Worm (Caenorhabditis elegans) whole organism, early embryonic: ENCODE data around the gene C06E1.1.

Experiments
- B0310.2 ChIP-seq: sonication (generic microtip); optimal IDR thresholded peaks from 2 replicates; lab custom pipeline; 2016; ENCODE audit warnings: mild to moderate bottlenecking, missing genetic modification characterization, missing compliant biosample characterization
- F13C5.2 ChIP-seq: sonication (generic microtip); optimal IDR thresholded peaks from 2 replicates; lab custom pipeline; 2017; ENCODE audit warnings: mild to moderate bottlenecking, missing genetic modification characterization, inconsistent platforms, missing compliant biosample characterization
- aly-1 ChIP-seq: sonication (generic microtip); optimal IDR thresholded peaks from 2 replicates; lab custom pipeline; 2016; ENCODE audit warnings: missing genetic modification characterization, missing compliant biosample characterization
- ama-1 ChIP-seq: fragments of 150-350 bp; optimal IDR thresholded peaks from 2 replicates; lab custom pipeline; 2014
- ceh-13 ChIP-seq: fragments of 200-800 bp; sonication (Bioruptor generic); optimal IDR thresholded peaks from 2 replicates; lab custom pipeline; 2018; ENCODE audit warnings: mild to moderate bottlenecking, missing genetic modification characterization, missing compliant biosample characterization
- ceh-36 ChIP-seq: sonication (generic microtip); optimal IDR thresholded peaks from 2 replicates; lab custom pipeline; 2016; ENCODE audit warnings: missing genetic modification characterization, inconsistent platforms, missing compliant biosample characterization
- ets-7 ChIP-seq: sonication (generic microtip); optimal IDR thresholded peaks from 2 replicates; lab custom pipeline; 2016; ENCODE audit warnings: missing genotype, missing genetic modification characterization, missing compliant biosample characterization
- flt-1 ChIP-seq: fragments of 200-800 bp; sonication (Bioruptor generic); IDR thresholded peaks from 2 replicates; pipeline ENCODE4 v1.3.6; 2022; ENCODE audit warnings: missing genetic modification characterization, missing compliant biosample characterization
- hmbx-1 ChIP-seq: sonication (generic microtip); optimal IDR thresholded peaks from 2 replicates; lab custom pipeline; 2016; ENCODE audit warnings: mild to moderate bottlenecking, missing genetic modification characterization, missing compliant biosample characterization
- hmg-4 ChIP-seq: fragments of 200-800 bp; sonication (Bioruptor generic); optimal IDR thresholded peaks from 2 replicates; lab custom pipeline; 2018; ENCODE audit warnings: mild to moderate bottlenecking, missing genetic modification characterization, missing compliant biosample characterization
- hnd-1 ChIP-seq: sonication (generic microtip); optimal IDR thresholded peaks from 2 replicates; lab custom pipeline; 2016; ENCODE audit warnings: missing genetic modification characterization, missing compliant biosample characterization
- pes-1 ChIP-seq: fragments of 200-800 bp; sonication (Bioruptor generic); IDR thresholded peaks from 2 replicates; pipeline ENCODE4 v1.3.6; 2022; ENCODE audit warnings: missing genetic modification reagents, missing genetic modification characterization, missing compliant biosample characterization
- scrt-1 ChIP-seq: fragments of 200-800 bp; sonication (Bioruptor generic); IDR thresholded peaks from 2 replicates; pipeline ENCODE4 v1.3.6; 2022; ENCODE audit warnings: missing genetic modification characterization, missing compliant biosample characterization
- sea-1 ChIP-seq: fragments of 200-800 bp; sonication (Bioruptor generic); conservative IDR thresholded peaks from 2 replicates; pipeline ENCODE4 v1.3.6; 2022; ENCODE audit warnings: missing genetic modification characterization, missing compliant biosample characterization
- tbx-11 ChIP-seq: fragments of 200-800 bp; sonication (Bioruptor generic); IDR thresholded peaks from 2 replicates; pipeline ENCODE4 v1.3.6; 2022; ENCODE audit warnings: missing genetic modification characterization, missing compliant biosample characterization
- tbx-37 ChIP-seq: fragments of 200-800 bp; sonication (Bioruptor generic); conservative IDR thresholded peaks from 2 replicates; pipeline ENCODE4 v1.3.6; 2022; ENCODE audit warnings: missing genetic modification reagents, missing genetic modification characterization, missing compliant biosample characterization
- tra-4 ChIP-seq: sonication (generic microtip); optimal IDR thresholded peaks from 2 replicates; lab custom pipeline; 2017; ENCODE audit warnings: missing genetic modification characterization, missing compliant biosample characterization

The C06E1.1 gene

ce11 chrIII:8650235-8650817 is 44.7 kb downstream of the C06E1.1 start, which contains the start of gene flp-23:
TSS of gene flp-23 (plus strand) at chrIII:8650767.
- TF ChIP-seq ceh-13 (GFP tag; lab: Kevin White, UChicago) (peak; percentile 69), F13C5.2 (tag; lab: Kevin White, UChicago) (peak; percentile 87), B0310.2 (tag; lab: Kevin White, UChicago) (peak; percentile 45), tbx-37 (GFP tag; lab: Robert Waterston, UW) (peak; percentile 80; the same call in 1 of the 2 replicates), ets-7 (peak; percentile 58), tbx-11 (peak; percentile 74), ama-1 (lab: Kevin White, UChicago) (no peak), pes-1 (GFP tag; lab: Robert Waterston, UW) (peak; percentile 91), aly-1 (tag; lab: Kevin White, UChicago) (peak; percentile 88), hmbx-1 (peak; percentile 48), flt-1 (peak; percentile 87), scrt-1 (GFP tag; lab: Robert Waterston, UW) (peak; percentile 90), ceh-36 (tag; lab: Kevin White, UChicago) (peak; percentile 79), hnd-1 (peak; percentile 60), hmg-4 (GFP tag; lab: Kevin White, UChicago) (peak; percentile 85), tra-4 (peak; percentile 59), sea-1 (GFP tag; lab: Robert Waterston, UW) (peak; percentile 89)

ce11 chrIII:8652112-8652694 is 46.6 kb downstream of the C06E1.1 start:
- TF ChIP-seq tbx-37 (GFP tag; lab: Robert Waterston, UW), result no peak
- TF ChIP-seq ama-1 (lab: Kevin White, UChicago), result no peak
- no peak for TF ChIP-seq pes-1 (GFP tag; lab: Robert Waterston, UW)
- no peak for TF ChIP-seq scrt-1 (GFP tag; lab: Robert Waterston, UW)
- TF ChIP-seq hmbx-1, result no peak
- TF ChIP-seq hmg-4 (GFP tag; lab: Kevin White, UChicago), result no peak
- TF ChIP-seq sea-1 (GFP tag; lab: Robert Waterston, UW), result no peak
- TF ChIP-seq ceh-13 (GFP tag; lab: Kevin White, UChicago), result no peak
- TF ChIP-seq aly-1 (tag; lab: Kevin White, UChicago), result no peak
- TF ChIP-seq flt-1, result no peak
- TF ChIP-seq tbx-11, result no peak
- no peak for TF ChIP-seq B0310.2 (tag; lab: Kevin White, UChicago)
- no peak for TF ChIP-seq hnd-1
- no peak for TF ChIP-seq ets-7
- TF ChIP-seq F13C5.2 (tag; lab: Kevin White, UChicago), result no peak
- TF ChIP-seq tra-4, result no peak
- TF ChIP-seq ceh-36 (tag; lab: Kevin White, UChicago), result no peak

- TF ChIP-seq F13C5.2 (tag; lab: Kevin White, UChicago) (peak; percentile 43), aly-1 (tag; lab: Kevin White, UChicago) (no peak), hmg-4 (GFP tag; lab: Kevin White, UChicago) (peak; percentile 68), tra-4 (no peak), ceh-13 (GFP tag; lab: Kevin White, UChicago) (peak; percentile 47), hnd-1 (peak; percentile 35), flt-1 (peak; percentile 72), ets-7 (no peak), hmbx-1 (peak; percentile 24), pes-1 (GFP tag; lab: Robert Waterston, UW) (peak; percentile 80), scrt-1 (GFP tag; lab: Robert Waterston, UW) (peak; percentile 63; the same call in 1 of the 2 replicates), tbx-11 (peak; percentile 70; the same call in 1 of the 2 replicates), ama-1 (lab: Kevin White, UChicago) (no peak), B0310.2 (tag; lab: Kevin White, UChicago) (peak; percentile 21), sea-1 (GFP tag; lab: Robert Waterston, UW) (0 out of 2 replicates have a peak, but pooled peaks have one; percentile 56), ceh-36 (tag; lab: Kevin White, UChicago) (peak; percentile 19), tbx-37 (GFP tag; lab: Robert Waterston, UW) (no peak)
These were observed 47.3 kb downstream of the C06E1.1 start for ce11 chrIII:8652922-8653321.

ce11 chrIII:8653457-8653856 is 47.8 kb downstream of the C06E1.1 start:
- TF ChIP-seq B0310.2 (tag; lab: Kevin White, UChicago), result no peak
- TF ChIP-seq pes-1 (GFP tag; lab: Robert Waterston, UW), result no peak
- TF ChIP-seq scrt-1 (GFP tag; lab: Robert Waterston, UW), result no peak
- TF ChIP-seq sea-1 (GFP tag; lab: Robert Waterston, UW), result no peak
- no peak for TF ChIP-seq aly-1 (tag; lab: Kevin White, UChicago)
- TF ChIP-seq ceh-13 (GFP tag; lab: Kevin White, UChicago), result no peak
- no peak for TF ChIP-seq tra-4

ce11 chrIII:8653875-8654386 is 48.3 kb downstream of the C06E1.1 start, which contains the start of gene F22B7.9:
TSS of gene F22B7.9 (minus strand) at chrIII:8653925.
- TF ChIP-seq hnd-1 (no peak), hmg-4 (GFP tag; lab: Kevin White, UChicago) (no peak), scrt-1 (GFP tag; lab: Robert Waterston, UW) (no peak), hmbx-1 (no peak), ets-7 (no peak), aly-1 (tag; lab: Kevin White, UChicago) (no peak), ceh-36 (tag; lab: Kevin White, UChicago) (no peak), tbx-37 (GFP tag; lab: Robert Waterston, UW) (no peak), tbx-11 (no peak), ceh-13 (GFP tag; lab: Kevin White, UChicago) (no peak), flt-1 (no peak), tra-4 (no peak), ama-1 (lab: Kevin White, UChicago) (no peak), F13C5.2 (tag; lab: Kevin White, UChicago) (no peak), pes-1 (GFP tag; lab: Robert Waterston, UW) (no peak), B0310.2 (tag; lab: Kevin White, UChicago) (no peak), sea-1 (GFP tag; lab: Robert Waterston, UW) (no peak)

- TF ChIP-seq tbx-11, result no peak
- TF ChIP-seq pes-1 (GFP tag; lab: Robert Waterston, UW), result no peak
- TF ChIP-seq ceh-13 (GFP tag; lab: Kevin White, UChicago), result no peak
- TF ChIP-seq tra-4, result no peak
- no peak for TF ChIP-seq ama-1 (lab: Kevin White, UChicago)
- TF ChIP-seq hmbx-1, result no peak
- no peak for TF ChIP-seq F13C5.2 (tag; lab: Kevin White, UChicago)
- no peak for TF ChIP-seq scrt-1 (GFP tag; lab: Robert Waterston, UW)
- no peak for TF ChIP-seq hnd-1
- TF ChIP-seq tbx-37 (GFP tag; lab: Robert Waterston, UW), result no peak
These were observed 48.9 kb downstream of the C06E1.1 start for ce11 chrIII:8654400-8654980.
